Worm (Caenorhabditis elegans) whole organism, L4 larva: ENCODE measurements around the gene F12A10.8.

Source experiments
- R02D3.7 ChIP-seq: fragments of 150-350 bp; sonication (generic microtip); optimal IDR thresholded peaks from 3 replicates; lab custom pipeline; 2014; ENCODE audit warnings: missing biosample characterization, missing genetic modification characterization
- fkh-10 ChIP-seq: fragments of 150-350 bp; optimal IDR thresholded peaks from 2 replicates; lab custom pipeline; 2014; ENCODE audit warnings: missing biosample characterization, missing genetic modification reagents, missing genetic modification characterization
- fos-1 ChIP-seq: fragments of 150-350 bp; optimal IDR thresholded peaks from 2 replicates; lab custom pipeline; 2014; ENCODE audit warnings: missing biosample characterization, missing genetic modification characterization
- lin-13 ChIP-seq: fragments of 150-350 bp; optimal IDR thresholded peaks from 2 replicates; lab custom pipeline; 2014; ENCODE audit warnings: missing biosample characterization, missing genetic modification reagents, missing genetic modification characterization
- mep-1 ChIP-seq: fragments of 150-350 bp; sonication (generic microtip); optimal IDR thresholded peaks from 3 replicates; lab custom pipeline; 2014; ENCODE audit warnings: missing biosample characterization, missing genetic modification characterization

DNA sequence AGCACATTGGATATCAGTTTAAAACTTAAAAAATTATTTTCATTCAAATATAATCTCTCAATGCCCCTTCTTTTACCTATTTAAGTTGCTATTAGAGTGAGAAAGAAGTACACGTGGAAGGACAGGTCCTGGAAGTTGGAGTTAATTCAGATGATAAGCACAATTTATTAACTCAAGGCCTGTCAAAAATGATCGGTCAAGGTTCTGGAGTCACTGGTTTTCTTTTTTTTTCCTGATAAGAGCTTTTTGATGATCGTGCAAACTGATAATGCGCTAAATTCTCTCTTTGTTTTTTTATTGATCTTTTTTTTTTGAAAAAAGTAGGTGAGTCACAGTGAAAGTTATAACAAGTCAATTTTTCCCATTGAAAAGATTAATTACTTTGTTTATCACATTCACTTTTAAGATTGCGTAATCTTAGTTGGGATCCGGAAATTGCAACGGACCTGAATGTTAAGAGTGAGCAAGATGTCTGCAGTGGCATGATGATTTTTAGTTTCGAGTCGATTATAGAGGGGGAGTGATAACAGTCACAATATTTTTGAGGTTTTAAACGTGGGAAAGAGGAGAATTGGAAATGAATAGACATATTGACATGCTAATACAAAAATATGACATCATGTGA is 11.7 kb upstream of the F12A10.8 start:
- TF ChIP-seq R02D3.7 (no peak), fkh-10 (GFP tag; lab: Kevin White, UChicago) (no peak), lin-13 (GFP tag; lab: Kevin White, UChicago) (no peak), fos-1 (tag; lab: Kevin White, UChicago) (no peak), mep-1 (tag; lab: Kevin White, UChicago) (no peak)
